Worm (Caenorhabditis elegans): ENCODE results near the gene snx-14.

DNA sequence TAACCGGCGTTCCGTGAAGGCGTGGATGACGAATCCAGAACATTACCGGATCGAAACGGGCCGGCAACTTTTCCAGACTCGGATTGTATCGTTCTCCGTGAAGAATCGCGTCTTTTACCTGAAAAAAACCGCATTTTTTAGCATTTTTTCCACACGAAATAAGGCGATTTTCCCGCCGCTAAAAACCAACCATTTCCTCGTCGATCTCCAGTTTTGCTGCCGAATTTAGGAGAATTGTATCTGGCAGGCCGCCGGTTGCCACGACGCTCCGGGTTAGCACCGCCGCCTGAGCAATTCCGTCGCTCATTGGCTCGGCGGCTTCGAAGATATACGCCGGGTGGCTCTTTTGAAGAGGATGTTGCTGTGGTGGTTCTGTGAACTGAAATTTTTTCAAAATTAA is 43.4 kb upstream of the snx-14 start:
- TF ChIP-seq Y5F2A.4 (GFP tag; optimal IDR thresholded peaks at IDR 0.05), result no peak
- no peak for TF ChIP-seq unc-62 (GFP tag; optimal IDR thresholded peaks at IDR 0.05 in 1 of 2)
- TF ChIP-seq unc-62 (tag; optimal IDR thresholded peaks at IDR 0.05), result no peak
- no peak for TF ChIP-seq dpl-1 (GFP tag; optimal IDR thresholded peaks at IDR 0.05)
- TF ChIP-seq nhr-77 (tag; optimal IDR thresholded peaks at IDR 0.05), result no peak
- no peak for TF ChIP-seq cey-2 (tag; optimal IDR thresholded peaks at IDR 0.05; ENCODE audit: borderline replicate concordance, insufficient read depth)
- TF ChIP-seq ceh-62 (tag; optimal IDR thresholded peaks at IDR 0.05), result no peak
- TF ChIP-seq duxl-1 (tag; optimal IDR thresholded peaks at IDR 0.05; ENCODE audit: poor library complexity), result no peak
- TF ChIP-seq ztf-11 (tag; optimal IDR thresholded peaks at IDR 0.05), result no peak
- no peak for TF ChIP-seq php-3 (GFP tag; IDR thresholded peaks at IDR 0.05)
